Worm (Caenorhabditis elegans): ENCODE measurements around the gene mpz-6.

mpz-6 gene

DNA sequence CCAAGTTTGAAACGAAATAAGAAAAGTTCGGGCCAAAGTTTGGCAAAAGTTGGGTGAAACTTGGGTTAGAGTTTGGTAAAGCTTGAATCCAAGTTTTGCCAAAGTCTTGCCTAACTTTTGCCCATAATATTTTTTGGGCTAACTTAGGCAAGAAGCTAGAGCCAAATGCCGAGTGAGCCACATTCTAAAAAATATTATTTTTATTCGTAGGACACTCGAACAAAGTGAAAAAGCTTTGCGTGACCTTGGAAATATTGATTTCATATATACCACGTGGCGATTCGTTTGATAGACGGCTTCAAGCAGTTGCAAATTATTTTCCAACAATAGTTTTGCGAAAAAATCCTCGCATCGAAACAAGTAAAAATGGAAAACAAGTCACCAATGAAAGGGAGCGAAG is 3.1 kb downstream of the mpz-6 start, which contains the start of gene Y51B9A.5:
Y51B9A.5 (plus strand) TSS at position 301 of the 400 bp plus-strand sequence.
- TF ChIP-seq scrt-1 (GFP tag; IDR thresholded peaks at IDR 0.05) (no peak), hmg-4 (GFP tag; optimal IDR thresholded peaks at IDR 0.05) (no peak), hnd-1 (tag; optimal IDR thresholded peaks at IDR 0.05) (no peak), B0310.2 (tag; optimal IDR thresholded peaks at IDR 0.05) (no peak), flt-1 (GFP tag; IDR thresholded peaks at IDR 0.05) (no peak)

DNA sequence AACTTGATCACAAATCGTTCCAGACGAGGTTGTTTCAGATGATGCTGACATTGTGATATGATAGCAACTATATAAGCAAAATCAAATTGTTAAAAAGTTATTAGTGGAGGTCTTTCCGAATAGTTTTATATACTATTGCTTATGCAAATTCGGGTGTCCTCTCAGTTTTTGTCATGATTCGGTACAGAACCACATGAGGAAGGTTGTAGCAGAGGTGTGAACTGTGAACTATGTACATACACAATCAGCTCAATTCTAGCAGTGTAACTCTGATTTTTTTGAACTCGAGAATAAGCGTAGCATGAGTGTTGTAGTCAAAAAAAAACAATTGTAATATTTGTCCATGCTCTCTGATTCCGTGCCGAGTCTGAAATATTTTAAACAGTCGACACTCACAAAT is 3.8 kb downstream of the mpz-6 start, which contains the start of gene Y51B9A.6:
Y51B9A.6 (minus strand) TSS at position 101 of the 400 bp plus-strand sequence.
- no peak for TF ChIP-seq aly-1 (tag; optimal IDR thresholded peaks at IDR 0.05)
- no peak for TF ChIP-seq tra-4 (tag; optimal IDR thresholded peaks at IDR 0.05)
- TF ChIP-seq hmbx-1 (tag; optimal IDR thresholded peaks at IDR 0.05): no peak
- TF ChIP-seq ama-1 (optimal IDR thresholded peaks at IDR 0.05): no peak
- no peak for TF ChIP-seq hmg-4 (GFP tag; optimal IDR thresholded peaks at IDR 0.05)
- no peak for TF ChIP-seq sea-1 (GFP tag; conservative IDR thresholded peaks at IDR 0.05)
- TF ChIP-seq ets-7 (tag; optimal IDR thresholded peaks at IDR 0.05): no peak

DNA sequence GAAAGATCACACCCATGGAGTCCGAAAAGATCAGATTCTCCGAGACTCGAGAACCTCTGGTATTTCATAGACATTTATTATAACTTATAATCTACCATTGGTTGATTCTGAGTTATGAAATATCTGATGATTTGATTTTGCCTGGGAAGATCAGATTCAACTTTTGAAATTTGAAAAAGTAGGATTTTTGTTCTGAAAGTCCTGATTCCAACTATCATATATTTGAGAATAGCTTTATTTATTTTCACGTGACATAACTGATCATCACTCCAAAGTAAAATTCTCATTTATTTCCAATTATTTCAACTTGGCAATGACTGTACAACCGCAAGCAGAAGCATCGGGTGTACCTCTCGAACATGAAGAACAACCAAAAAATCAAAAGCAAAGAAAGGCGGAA is 7.2 kb downstream of the mpz-6 start, which contains the start of gene Y51B9A.7:
Y51B9A.7 (plus strand) TSS at position 301 of the 400 bp plus-strand sequence.
- TF ChIP-seq tra-4 (tag; optimal IDR thresholded peaks at IDR 0.05): no peak
- TF ChIP-seq F13C5.2 (tag; optimal IDR thresholded peaks at IDR 0.05): no peak
- no peak for TF ChIP-seq B0310.2 (tag; optimal IDR thresholded peaks at IDR 0.05)

DNA sequence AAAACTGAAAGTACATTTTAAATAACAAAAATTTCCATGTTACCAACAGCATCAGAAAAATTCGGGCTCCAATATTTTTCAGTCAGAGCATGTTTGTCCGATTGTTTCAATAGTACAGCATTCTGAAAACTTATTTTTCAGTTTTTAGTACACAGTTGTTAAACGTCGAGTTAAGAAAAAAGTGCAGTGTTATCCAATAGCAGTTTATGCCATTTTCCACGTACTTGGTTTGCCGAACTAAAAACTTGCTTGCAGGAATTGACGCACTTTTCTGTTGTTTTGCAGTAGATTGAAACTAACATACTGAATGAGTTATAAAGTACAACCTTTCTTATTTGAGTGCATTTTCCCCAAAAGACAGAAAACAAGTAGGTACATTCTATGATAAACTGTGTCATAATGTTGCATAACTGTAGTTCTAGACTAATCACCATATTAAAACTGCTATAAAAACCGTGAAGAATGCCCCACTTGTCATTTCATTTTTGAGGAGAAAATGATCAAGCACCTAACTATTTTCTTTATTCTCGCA is 8.5 kb downstream of the mpz-6 start, which contains the start of the genes Y51B9A.14 and Y51B9A.8:
Y51B9A.14 (minus strand) TSS at position 101 of the 532 bp plus-strand sequence.
Y51B9A.8 (plus strand) TSS at position 482 of the 532 bp plus-strand sequence.
- TF ChIP-seq hmg-4 (GFP tag; optimal IDR thresholded peaks at IDR 0.05): no peak
- no peak for TF ChIP-seq flt-1 (GFP tag; IDR thresholded peaks at IDR 0.05)
- no peak for TF ChIP-seq tbx-37 (GFP tag; conservative IDR thresholded peaks at IDR 0.05)
- TF ChIP-seq ceh-13 (GFP tag; optimal IDR thresholded peaks at IDR 0.05): no peak
- TF ChIP-seq B0310.2 (tag; optimal IDR thresholded peaks at IDR 0.05): no peak
- TF ChIP-seq hnd-1 (tag; optimal IDR thresholded peaks at IDR 0.05): no peak
- no peak for TF ChIP-seq ets-7 (tag; optimal IDR thresholded peaks at IDR 0.05)
- TF ChIP-seq sea-1 (GFP tag; conservative IDR thresholded peaks at IDR 0.05): no peak
- no peak for TF ChIP-seq tra-4 (tag; optimal IDR thresholded peaks at IDR 0.05)
- no peak for TF ChIP-seq scrt-1 (GFP tag; IDR thresholded peaks at IDR 0.05)
- no peak for TF ChIP-seq tbx-11 (GFP tag; IDR thresholded peaks at IDR 0.05)
- TF ChIP-seq pes-1 (GFP tag; IDR thresholded peaks at IDR 0.05): no peak
- no peak for TF ChIP-seq aly-1 (tag; optimal IDR thresholded peaks at IDR 0.05)
- TF ChIP-seq ceh-36 (tag; optimal IDR thresholded peaks at IDR 0.05): no peak
- no peak for TF ChIP-seq F13C5.2 (tag; optimal IDR thresholded peaks at IDR 0.05)
- TF ChIP-seq ama-1 (optimal IDR thresholded peaks at IDR 0.05): no peak

DNA sequence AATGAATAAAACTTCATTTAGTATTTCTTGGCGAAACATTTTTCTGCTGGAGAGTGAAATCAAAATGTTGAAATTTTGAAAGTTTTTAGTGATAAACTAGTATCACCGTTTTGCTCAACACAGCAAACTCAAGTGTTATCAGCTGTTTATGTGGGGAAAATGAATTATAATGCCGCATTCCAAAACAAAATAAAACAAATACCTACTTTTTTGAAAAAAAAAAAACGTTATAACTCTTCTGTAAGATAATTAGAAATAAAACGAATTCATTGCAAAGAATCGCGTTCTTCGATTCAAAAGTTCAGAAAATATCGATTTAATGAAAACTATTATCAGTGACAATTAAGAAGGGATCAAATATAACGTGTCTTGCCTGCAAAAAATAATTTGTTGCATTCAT is 9.4 kb downstream of the mpz-6 start, which contains the start of gene Y51B9A.9:
Y51B9A.9 (minus strand) TSS at position 101 of the 400 bp plus-strand sequence.
- TF ChIP-seq hnd-1 (tag; optimal IDR thresholded peaks at IDR 0.05) (no peak), hmbx-1 (tag; optimal IDR thresholded peaks at IDR 0.05) (no peak), ceh-13 (GFP tag; optimal IDR thresholded peaks at IDR 0.05) (no peak), scrt-1 (GFP tag; IDR thresholded peaks at IDR 0.05) (no peak), F13C5.2 (tag; optimal IDR thresholded peaks at IDR 0.05) (no peak), ceh-36 (tag; optimal IDR thresholded peaks at IDR 0.05) (no peak), tra-4 (tag; optimal IDR thresholded peaks at IDR 0.05) (no peak), hmg-4 (GFP tag; optimal IDR thresholded peaks at IDR 0.05) (no peak), pes-1 (GFP tag; IDR thresholded peaks at IDR 0.05) (no peak), tbx-37 (GFP tag; conservative IDR thresholded peaks at IDR 0.05) (no peak), B0310.2 (tag; optimal IDR thresholded peaks at IDR 0.05) (no peak), ama-1 (optimal IDR thresholded peaks at IDR 0.05) (no peak)

DNA sequence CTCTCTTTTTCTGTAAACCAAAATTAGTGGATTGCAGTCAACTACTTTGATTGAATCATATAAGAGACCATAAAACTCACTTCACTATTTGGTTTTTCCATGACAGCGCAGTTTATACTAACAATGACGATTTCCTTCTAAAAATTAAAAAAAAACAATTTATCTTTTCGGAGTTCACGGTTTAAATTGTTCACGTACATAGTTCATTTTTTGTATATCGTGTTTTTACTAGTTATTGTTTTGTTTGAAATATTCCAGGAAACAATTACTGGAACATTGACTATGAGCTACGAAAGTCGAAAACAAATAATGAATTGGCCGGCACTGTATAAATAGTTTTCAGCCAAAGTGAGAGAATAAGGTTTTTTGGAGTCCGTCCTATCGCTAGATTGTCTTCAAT is 14.2 kb downstream of the mpz-6 start, which contains the start of gene lido-17:
lido-17 (minus strand) TSS at position 101 of the 400 bp plus-strand sequence.
- TF ChIP-seq aly-1 (tag; optimal IDR thresholded peaks at IDR 0.05) (no peak), tra-4 (tag; optimal IDR thresholded peaks at IDR 0.05) (no peak), hnd-1 (tag; optimal IDR thresholded peaks at IDR 0.05) (no peak), tbx-37 (GFP tag; conservative IDR thresholded peaks at IDR 0.05) (no peak), tbx-11 (GFP tag; IDR thresholded peaks at IDR 0.05) (no peak), hmbx-1 (tag; optimal IDR thresholded peaks at IDR 0.05) (no peak), pes-1 (GFP tag; IDR thresholded peaks at IDR 0.05) (no peak), hmg-4 (GFP tag; optimal IDR thresholded peaks at IDR 0.05) (no peak), F13C5.2 (tag; optimal IDR thresholded peaks at IDR 0.05) (no peak), B0310.2 (tag; optimal IDR thresholded peaks at IDR 0.05) (no peak), scrt-1 (GFP tag; IDR thresholded peaks at IDR 0.05) (no peak)

DNA sequence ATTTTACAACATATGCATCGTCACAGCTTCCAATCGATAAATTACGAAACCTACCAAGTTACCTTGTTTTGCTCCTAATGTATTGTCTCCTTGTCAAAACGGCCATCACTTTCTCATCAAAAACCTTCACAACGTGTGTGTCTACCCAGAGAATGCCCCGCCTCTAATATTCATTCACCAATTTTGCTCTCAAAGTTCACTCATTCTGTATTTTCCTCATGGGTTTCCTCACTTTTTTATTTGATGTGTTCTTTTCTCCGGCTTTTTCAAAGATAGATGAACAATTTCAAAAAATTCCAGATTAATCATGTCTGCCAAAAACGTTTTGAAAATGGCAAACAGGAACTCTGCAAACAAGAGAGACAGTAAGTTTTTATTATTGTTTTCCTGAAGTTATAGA is 21.7 kb downstream of the mpz-6 start, which contains the start of gene C06C3.7:
C06C3.7 (plus strand) TSS at position 301 of the 400 bp plus-strand sequence.
- TF ChIP-seq ets-7 (tag; optimal IDR thresholded peaks at IDR 0.05): no peak
- no peak for TF ChIP-seq F13C5.2 (tag; optimal IDR thresholded peaks at IDR 0.05)
- TF ChIP-seq flt-1 (GFP tag; IDR thresholded peaks at IDR 0.05): no peak
- no peak for TF ChIP-seq tbx-11 (GFP tag; IDR thresholded peaks at IDR 0.05)
- TF ChIP-seq B0310.2 (tag; optimal IDR thresholded peaks at IDR 0.05): no peak
- no peak for TF ChIP-seq hmbx-1 (tag; optimal IDR thresholded peaks at IDR 0.05)
- no peak for TF ChIP-seq hnd-1 (tag; optimal IDR thresholded peaks at IDR 0.05)
- no peak for TF ChIP-seq scrt-1 (GFP tag; IDR thresholded peaks at IDR 0.05)

DNA sequence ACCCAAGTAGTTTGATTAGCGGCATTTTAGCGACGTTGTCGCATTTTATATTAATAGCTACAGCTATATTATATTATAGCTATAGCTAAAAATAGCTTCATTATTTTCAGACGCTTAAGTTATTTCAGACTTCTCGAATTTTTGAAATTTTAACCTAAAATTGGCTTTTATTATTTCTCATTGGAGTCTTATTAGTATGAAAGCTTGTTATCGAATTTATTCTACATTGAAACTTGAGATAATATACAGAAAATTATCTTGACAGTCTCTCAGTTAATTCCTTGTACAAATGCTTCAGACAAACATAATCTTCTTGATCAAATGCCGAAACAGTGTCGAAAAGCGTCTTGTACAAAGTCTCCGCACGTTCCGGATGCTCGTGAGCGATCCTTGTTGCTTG is 27.1 kb downstream of the mpz-6 start, which contains the start of gene srh-48:
srh-48 (plus strand) TSS at position 301 of the 400 bp plus-strand sequence.
- TF ChIP-seq aly-1 (tag; optimal IDR thresholded peaks at IDR 0.05) (no peak), ets-7 (tag; optimal IDR thresholded peaks at IDR 0.05) (no peak), ama-1 (optimal IDR thresholded peaks at IDR 0.05) (no peak), ceh-13 (GFP tag; optimal IDR thresholded peaks at IDR 0.05) (no peak), hmg-4 (GFP tag; optimal IDR thresholded peaks at IDR 0.05) (no peak), sea-1 (GFP tag; conservative IDR thresholded peaks at IDR 0.05) (no peak)
